Worm (Caenorhabditis elegans) whole organism, early embryonic: Measurements from ENCODE around the gene F46B3.23.

Source experiments
- ets-7 ChIP-seq: sonication (generic microtip); optimal IDR thresholded peaks from 2 replicates; lab custom pipeline; 2016; ENCODE audit warnings: missing genotype, missing genetic modification characterization, missing compliant biosample characterization
- hmbx-1 ChIP-seq: sonication (generic microtip); optimal IDR thresholded peaks from 2 replicates; lab custom pipeline; 2016; ENCODE audit warnings: mild to moderate bottlenecking, missing genetic modification characterization, missing compliant biosample characterization
- hmg-4 ChIP-seq: fragments of 200-800 bp; sonication (Bioruptor generic); optimal IDR thresholded peaks from 2 replicates; lab custom pipeline; 2018; ENCODE audit warnings: mild to moderate bottlenecking, missing genetic modification characterization, missing compliant biosample characterization

DNA sequence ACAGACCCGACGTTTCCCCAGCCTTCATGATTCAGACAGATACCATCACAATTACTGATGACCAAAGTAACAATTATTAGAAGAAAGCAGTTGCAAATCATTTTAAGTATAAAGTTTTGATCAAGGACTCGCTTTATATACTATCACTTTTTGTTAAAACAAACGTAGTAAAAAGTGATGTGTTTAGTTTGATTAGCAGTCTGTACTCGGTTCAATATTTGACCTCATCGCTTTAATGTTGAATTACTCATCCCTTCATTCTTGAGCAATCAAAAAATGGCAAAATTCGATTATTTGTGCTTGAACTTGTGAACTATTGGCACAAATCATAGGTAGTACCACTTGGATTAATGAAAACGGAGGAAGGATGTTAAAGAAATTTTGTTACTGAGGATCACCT lies 48.2 kb downstream of the F46B3.23 start, which contains the start of gene abf-4:
- TF ChIP-seq ets-7 (tag; lab: Kevin White, UChicago) (no peak), hmbx-1 (no peak), hmg-4 (GFP tag; lab: Kevin White, UChicago) (no peak)
